Fruit fly (Drosophila melanogaster) Kc167 (cell line): ENCODE results near the gene GC2.

ENCODE experiments used
- Myc ChIP-seq: fragments of >200 bp; optimal IDR thresholded peaks from 2 replicates; lab custom pipeline; 2017; ENCODE audit warnings: missing external identifiers
- Sin3A ChIP-seq: fragments of >200 bp; optimal IDR thresholded peaks from 2 replicates; lab custom pipeline; 2018; ENCODE audit warnings: missing external identifiers
- h ChIP-seq: fragments of >200 bp; optimal IDR thresholded peaks from 3 replicates; lab custom pipeline; 2018; ENCODE audit warnings: missing external identifiers
- insv ChIP-seq: fragments of >200 bp; optimal IDR thresholded peaks from 3 replicates; lab custom pipeline; 2018; ENCODE audit warnings: missing external identifiers
- psq ChIP-seq: fragments of >200 bp; optimal IDR thresholded peaks from 2 replicates; lab custom pipeline; 2017; ENCODE audit warnings: missing external identifiers
- ttk ChIP-seq: sonication (Bioruptor generic); optimal IDR thresholded peaks from 2 replicates; lab custom pipeline; 2017; ENCODE audit warnings: missing external identifiers

Gene GC2

dm6 chr3R:12006417-12006816 is 34.9 kb downstream of the GC2 start:
- no peak for TF ChIP-seq ttk (lab: Kevin White, UChicago)
- TF ChIP-seq h (lab: Kevin White, UChicago) = no peak
- TF ChIP-seq insv (lab: Kevin White, UChicago) = no peak
- TF ChIP-seq Myc = no peak
- TF ChIP-seq psq (lab: Kevin White, UChicago) = no peak
- TF ChIP-seq Sin3A (lab: Kevin White, UChicago) = no peak

dm6 chr3R:12010202-12010824 is 38.8 kb downstream of the GC2 start, which contains the start of the genes KLHL18 and GCC185:
TSS of gene KLHL18 (minus strand) at chr3R:12010434.
TSS of gene GCC185 (plus strand) at chr3R:12010772.
- TF ChIP-seq Myc (no peak), insv (lab: Kevin White, UChicago) (no peak), psq (lab: Kevin White, UChicago) (no peak), ttk (lab: Kevin White, UChicago) (no peak), h (lab: Kevin White, UChicago) (no peak), Sin3A (lab: Kevin White, UChicago) (no peak)

- TF ChIP-seq ttk (lab: Kevin White, UChicago) (no peak), Myc (no peak), insv (lab: Kevin White, UChicago) (no peak), psq (lab: Kevin White, UChicago) (no peak), Sin3A (lab: Kevin White, UChicago) (no peak), h (lab: Kevin White, UChicago) (no peak)
Measured at dm6 chr3R:12016828-12017280, 45.4 kb downstream of the GC2 start, which contains the start of the genes DCAF12 and Spt3. TSS of gene DCAF12 (minus strand) at chr3R:12017031. TSS of gene Spt3 (plus strand) at chr3R:12017156.

dm6 chr3R:12020987-12021386 is 49.5 kb downstream of the GC2 start:
- TF ChIP-seq Sin3A (lab: Kevin White, UChicago) = no peak
- no peak for TF ChIP-seq Myc
- no peak for TF ChIP-seq psq (lab: Kevin White, UChicago)
- no peak for TF ChIP-seq ttk (lab: Kevin White, UChicago)
- TF ChIP-seq insv (lab: Kevin White, UChicago) = no peak
